Fruit fly (Drosophila melanogaster) whole organism, pupa: ENCODE data around the gene CG6686.

Source experiments
- CG10348 ChIP-seq: fragments of 200-800 bp; sonication (Bioruptor generic); IDR thresholded peaks from 2 replicates; pipeline ENCODE4 v1.3.6; 2022; ENCODE audit warnings: missing biosample characterization, missing genetic modification characterization
- CG12605 ChIP-seq: fragments of 200-800 bp; sonication (Bioruptor generic); IDR thresholded peaks from 2 replicates; pipeline ENCODE4 v1.3.6; 2022; ENCODE audit warnings: missing biosample characterization, missing genetic modification characterization
- CG13204 ChIP-seq: fragments of 200-800 bp; sonication (Bioruptor generic); optimal IDR thresholded peaks from 2 replicates; lab custom pipeline; 2018; ENCODE audit warnings: missing biosample characterization, mild to moderate bottlenecking, missing genetic modification characterization, moderate library complexity
- CG14655 ChIP-seq: fragments of 200-800 bp; sonication (Bioruptor generic); optimal IDR thresholded peaks from 3 replicates; lab custom pipeline; 2017; ENCODE audit warnings: mild to moderate bottlenecking, missing biosample characterization, missing genetic modification reagents, missing genetic modification characterization
- CG15710 ChIP-seq: fragments of 200-800 bp; sonication (Bioruptor generic); optimal IDR thresholded peaks from 2 replicates; lab custom pipeline; 2018; ENCODE audit warnings: missing biosample characterization, mild to moderate bottlenecking, missing genetic modification characterization, moderate library complexity
- CG17806 ChIP-seq: fragments of 200-800 bp; sonication (Bioruptor generic); optimal IDR thresholded peaks from 2 replicates; lab custom pipeline; 2018; ENCODE audit warnings: missing biosample characterization, mild to moderate bottlenecking, missing genetic modification characterization, moderate library complexity
- CG4496 ChIP-seq: fragments of 200-800 bp; sonication (Bioruptor generic); IDR thresholded peaks from 3 replicates; pipeline ENCODE4 v1.3.6; 2022; ENCODE audit warnings: missing biosample characterization, missing genetic modification characterization
- EcR ChIP-seq: fragments of 200-800 bp; sonication (Bioruptor generic); optimal IDR thresholded peaks from 3 replicates; lab custom pipeline; 2019; ENCODE audit warnings: missing biosample characterization, missing genetic modification characterization, mild to moderate bottlenecking, moderate library complexity, missing genetic modification reagents
- Pif1B ChIP-seq: fragments of 200-800 bp; sonication (Bioruptor generic); optimal IDR thresholded peaks from 3 replicates; lab custom pipeline; 2016; ENCODE audit warnings: missing biosample characterization, missing genetic modification characterization
- Snoo ChIP-seq: fragments of 200-800 bp; sonication (Bioruptor generic); optimal IDR thresholded peaks from 3 replicates; lab custom pipeline; 2017; ENCODE audit warnings: missing biosample characterization, mild to moderate bottlenecking, missing genetic modification characterization, inconsistent platforms

dm6 chr2L:11973145-11973738 lies 14.6 kb downstream of the CG6686 start:
- TF ChIP-seq Pif1B (no peak), CG12605 (GFP tag; lab: Robert Waterston, UW) (no peak), CG14655 (GFP tag; lab: Kevin White, UChicago) (no peak), CG17806 (no peak), EcR (GFP tag; lab: Kevin White, UChicago) (no peak), CG15710 (no peak), CG13204 (no peak), CG4496 (GFP tag; lab: Robert Waterston, UW) (no peak), Snoo (tag; lab: Kevin White, UChicago) (no peak), CG10348 (GFP tag; lab: Robert Waterston, UW) (no peak)
